Worm (Caenorhabditis elegans) whole organism, mixed stage, embryonic: ENCODE measurements around the gene T20D4.19.

Source experiments
- ces-1 ChIP-seq: fragments of 150-350 bp; optimal IDR thresholded peaks from 2 replicates; lab custom pipeline; 2014; ENCODE audit warnings: missing biosample characterization, missing genetic modification reagents, missing genetic modification characterization
- mab-5 ChIP-seq: fragments of 150-350 bp; optimal IDR thresholded peaks from 2 replicates; lab custom pipeline; 2014; ENCODE audit warnings: missing biosample characterization, missing genetic modification characterization
- mep-1 ChIP-seq: fragments of 150-350 bp; optimal IDR thresholded peaks from 2 replicates; lab custom pipeline; 2017; ENCODE audit warnings: missing biosample characterization, missing genetic modification reagents, missing genetic modification characterization, inconsistent platforms
- nhr-28 ChIP-seq: fragments of 150-350 bp; optimal IDR thresholded peaks from 2 replicates; lab custom pipeline; 2014; ENCODE audit warnings: missing biosample characterization, missing genetic modification characterization
- pha-4 ChIP-seq: fragments of 150-350 bp; optimal IDR thresholded peaks from 2 replicates; lab custom pipeline; 2018; ENCODE audit warnings: missing biosample characterization, missing genetic modification reagents, missing genetic modification characterization
- unc-39 ChIP-seq: fragments of 150-350 bp; optimal IDR thresholded peaks from 2 replicates; lab custom pipeline; 2014; ENCODE audit warnings: missing biosample characterization, missing genetic modification characterization
- ztf-11 ChIP-seq: fragments of 150-350 bp; optimal IDR thresholded peaks from 2 replicates; lab custom pipeline; 2014; ENCODE audit warnings: missing biosample characterization, missing genetic modification characterization

ce11 chrV:3408602-3409001, 22.8 kb downstream of the T20D4.19 start, which contains the start of gene T20D4.7:
- no peak for TF ChIP-seq nhr-28 (tag; lab: Kevin White, UChicago)
- no peak for TF ChIP-seq ces-1 (GFP tag; lab: Kevin White, UChicago)
- no peak for TF ChIP-seq pha-4 (tag; lab: Kevin White, UChicago)
- TF ChIP-seq unc-39, result no peak
- TF ChIP-seq mab-5, result no peak
- no peak for TF ChIP-seq ztf-11
- no peak for TF ChIP-seq mep-1
